Fruit fly (Drosophila melanogaster) whole organism, pupa: ENCODE measurements around the gene rk.

Experiments
- CG10348 ChIP-seq: fragments of 200-800 bp; sonication (Bioruptor generic); IDR thresholded peaks from 2 replicates; pipeline ENCODE4 v1.3.6; 2022; ENCODE audit warnings: missing biosample characterization, missing genetic modification characterization
- CG9948 ChIP-seq: fragments of 200-800 bp; sonication (Bioruptor generic); optimal IDR thresholded peaks from 2 replicates; lab custom pipeline; 2018; ENCODE audit warnings: missing biosample characterization, mild to moderate bottlenecking, missing genetic modification characterization, moderate library complexity
- D1 ChIP-seq: fragments of 200-800 bp; sonication (Bioruptor generic); optimal IDR thresholded peaks from 2 replicates; lab custom pipeline; 2018; ENCODE audit warnings: missing biosample characterization, mild to moderate bottlenecking, missing genetic modification characterization, moderate library complexity

DNA sequence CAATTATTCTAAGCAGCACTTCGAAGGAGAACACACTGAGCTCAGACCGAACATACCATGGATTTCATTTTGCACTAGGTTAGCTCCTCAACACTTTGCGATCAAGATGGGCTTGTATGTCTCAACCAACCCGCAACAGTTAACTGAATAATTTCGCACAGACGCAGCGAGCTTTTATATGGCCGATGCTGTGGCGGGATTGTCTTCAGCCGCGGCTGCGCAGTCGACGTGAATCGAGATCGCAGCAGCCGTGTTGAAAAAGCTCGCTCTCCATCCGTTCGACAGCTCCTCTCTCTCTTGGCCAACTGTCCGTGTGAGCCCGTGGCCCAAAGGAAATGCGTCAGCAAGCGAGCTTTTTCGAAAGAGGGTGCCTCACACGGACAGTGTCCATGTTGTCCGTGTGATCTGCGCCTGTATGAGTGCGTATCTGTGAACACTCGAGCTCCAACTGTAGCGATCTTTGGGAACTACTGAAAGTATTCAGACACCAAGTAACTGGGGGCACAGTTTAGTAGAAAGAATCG is 66.4 kb downstream of the rk start, which contains the start of gene Vajk2:
- TF ChIP-seq D1 (tag; lab: Kevin White, UChicago) (no peak), CG10348 (no peak), CG9948 (tag; lab: Kevin White, UChicago) (no peak)
